Fruit fly (Drosophila melanogaster): ENCODE measurements around the gene twit.

Gene twit

dm6 chr2L:20805624-20806339 lies 46.6 kb upstream of the twit start (continued):
- TF ChIP-seq CG11723 (GFP tag; optimal IDR thresholded peaks at IDR 0.05) = peak; percentile 91
- TF ChIP-seq insv (GFP tag; optimal IDR thresholded peaks at IDR 0.05) = peak in 1 of 2 experiments; percentile 54
- no peak for TF ChIP-seq D (optimal IDR thresholded peaks at IDR 0.05)
- TF ChIP-seq D (GFP tag; optimal IDR thresholded peaks at IDR 0.05) = peak; percentile 90
- peak; percentile 48 for TF ChIP-seq Ets97D (GFP tag; optimal IDR thresholded peaks at IDR 0.05)
- peak; percentile 94; the same call in 2 of the 3 replicates for TF ChIP-seq CG11456 (GFP tag; IDR thresholded peaks at IDR 0.05)
- TF ChIP-seq CG7928 (GFP tag; optimal IDR thresholded peaks at IDR 0.05) = peak; percentile 68
- TF ChIP-seq CG4282 (GFP tag; optimal IDR thresholded peaks at IDR 0.05) = peak; percentile 63
- peak; percentile 92 for TF ChIP-seq CG7372 (GFP tag; IDR thresholded peaks at IDR 0.05)
- TF ChIP-seq HmgZ (tag; optimal IDR thresholded peaks at IDR 0.05) = peak; percentile 97
- peak; percentile 96 for TF ChIP-seq CG1603 (tag; optimal IDR thresholded peaks at IDR 0.05)
- peak; percentile 34 for TF ChIP-seq CG9876 (GFP tag; optimal IDR thresholded peaks at IDR 0.05)
- TF ChIP-seq gcm (GFP tag; optimal IDR thresholded peaks at IDR 0.05) = peak; percentile 98
- TF ChIP-seq her (GFP tag; optimal IDR thresholded peaks at IDR 0.05) = peak; percentile 19
- TF ChIP-seq Sry-β (GFP tag; optimal IDR thresholded peaks at IDR 0.05) = peak; percentile 45
- TF ChIP-seq repo (GFP tag; optimal IDR thresholded peaks at IDR 0.05) = peak; percentile 21
- TF ChIP-seq nom (GFP tag; optimal IDR thresholded peaks at IDR 0.05) = peak; percentile 26
- TF ChIP-seq sima (GFP tag; optimal IDR thresholded peaks at IDR 0.05) = peak; percentile 48
- peak; percentile 92 for TF ChIP-seq Sox100B (GFP tag; optimal IDR thresholded peaks at IDR 0.05)
- peak; percentile 77 for TF ChIP-seq CG3838 (GFP tag; optimal IDR thresholded peaks at IDR 0.05)
- TF ChIP-seq CG10543 (GFP tag; optimal IDR thresholded peaks at IDR 0.05) = peak; percentile 97
- peak; percentile 36 for TF ChIP-seq disco-r (GFP tag; optimal IDR thresholded peaks at IDR 0.05)
- TF ChIP-seq Meics (GFP tag; optimal IDR thresholded peaks at IDR 0.05) = peak; percentile 96
- peak; percentile 91 for TF ChIP-seq CG14667 (GFP tag; IDR thresholded peaks at IDR 0.05)
- peak; percentile 18 for TF ChIP-seq lbe (GFP tag; optimal IDR thresholded peaks at IDR 0.05)
- peak; percentile 95 for TF ChIP-seq Med (GFP tag)
- TF ChIP-seq fd3F (GFP tag; optimal IDR thresholded peaks at IDR 0.05) = peak; percentile 92
- TF ChIP-seq dmrt11E (tag; optimal IDR thresholded peaks at IDR 0.05) = peak; percentile 94
- TF ChIP-seq CG9609 (GFP tag; optimal IDR thresholded peaks at IDR 0.05) = peak; percentile 57
- peak; percentile 91 for TF ChIP-seq rib (GFP tag; IDR thresholded peaks at IDR 0.05)
- peak; percentile 94 for TF ChIP-seq sens (GFP tag)
- TF ChIP-seq CG16815 (GFP tag; optimal IDR thresholded peaks at IDR 0.05) = peak; percentile 94
- TF ChIP-seq Hand (GFP tag; optimal IDR thresholded peaks at IDR 0.05) = peak; percentile 94
- TF ChIP-seq CG31224 (GFP tag; IDR thresholded peaks at IDR 0.05) = peak; percentile 88
- no peak for TF ChIP-seq cad (GFP tag; optimal IDR thresholded peaks at IDR 0.05)
- peak; percentile 94 for TF ChIP-seq CG15011 (GFP tag; optimal IDR thresholded peaks at IDR 0.05)
- peak; percentile 95 for TF ChIP-seq gsb (GFP tag; IDR thresholded peaks at IDR 0.05)
- peak; percentile 57 for TF ChIP-seq CG17912 (GFP tag; optimal IDR thresholded peaks at IDR 0.05)
- TF ChIP-seq slou (GFP tag; optimal IDR thresholded peaks at IDR 0.05) = peak; percentile 93
- peak; percentile 95 for TF ChIP-seq Xbp1 (GFP tag; optimal IDR thresholded peaks at IDR 0.05)
- peak in 1 of 2 experiments; percentile 81 for TF ChIP-seq Hr78 (GFP tag; optimal IDR thresholded peaks at IDR 0.05)
- peak; percentile 30 for TF ChIP-seq ab (GFP tag; optimal IDR thresholded peaks at IDR 0.05)
- TF ChIP-seq CG15514 (GFP tag; optimal IDR thresholded peaks at IDR 0.05) = peak; percentile 92
- TF ChIP-seq mld (GFP tag; IDR thresholded peaks at IDR 0.05; ENCODE audit: partially characterized antibody) = peak; percentile 80; the same call in 2 of the 3 replicates
- TF ChIP-seq z (GFP tag; IDR thresholded peaks at IDR 0.05) = peak; percentile 61; the same call in 1 of the 3 replicates
- TF ChIP-seq nerfin-2 (GFP tag; IDR thresholded peaks at IDR 0.05; ENCODE audit: partially characterized antibody) = peak; percentile 85
- TF ChIP-seq E2f1 (GFP tag; IDR thresholded peaks at IDR 0.05) = peak; percentile 95
- peak; percentile 92 for TF ChIP-seq gce (GFP tag; IDR thresholded peaks at IDR 0.05)
- peak; percentile 95 for TF ChIP-seq CG12155 (GFP tag; optimal IDR thresholded peaks at IDR 0.05)

Measured in whole organism, embryonic.